Worm (Caenorhabditis elegans) whole organism, young adult: Measurements from ENCODE around the gene hpl-1.
A peak's percentile ranks its signal among the peaks of the same experiment; 100 is the strongest.

Experiments
- B0336.3 ChIP-seq: fragments of 200-800 bp; sonication (Bioruptor generic); IDR thresholded peaks from 2 replicates; pipeline ENCODE4 v1.3.6; 2022; ENCODE audit warnings: missing genetic modification characterization, missing compliant biosample characterization
- D2030.7 ChIP-seq: fragments of 200-800 bp; sonication (Bioruptor generic); IDR thresholded peaks from 2 replicates; pipeline ENCODE4 v1.3.6; 2022; ENCODE audit warnings: missing genetic modification reagents, missing genetic modification characterization, missing compliant biosample characterization
- F10E7.11 ChIP-seq: sonication (generic microtip); optimal IDR thresholded peaks from 2 replicates; lab custom pipeline; 2017; ENCODE audit warnings: mild to moderate bottlenecking, missing genetic modification characterization, moderate library complexity, missing compliant biosample characterization
- F37B4.10 ChIP-seq: fragments of 200-800 bp; sonication (Bioruptor generic); IDR thresholded peaks from 2 replicates; pipeline ENCODE4 v1.3.6; 2022; ENCODE audit warnings: missing genetic modification characterization, missing compliant biosample characterization
- F39B2.1 ChIP-seq: fragments of 200-800 bp; sonication (Bioruptor generic); IDR thresholded peaks from 2 replicates; pipeline ENCODE4 v1.3.6; 2022; ENCODE audit warnings: missing genetic modification reagents, missing genetic modification characterization, missing compliant biosample characterization
- F52B5.7 ChIP-seq: sonication (generic microtip); optimal IDR thresholded peaks from 2 replicates; lab custom pipeline; 2016; ENCODE audit warnings: mild to moderate bottlenecking, missing genetic modification characterization, missing compliant biosample characterization
- K12H6.12 ChIP-seq: fragments of 200-800 bp; sonication (Bioruptor generic); optimal IDR thresholded peaks from 2 replicates; lab custom pipeline; 2018; ENCODE audit warnings: mild to moderate bottlenecking, missing genetic modification characterization, missing compliant biosample characterization
- Y53F4B.3 ChIP-seq: fragments of 200-800 bp; sonication (Bioruptor generic); IDR thresholded peaks from 2 replicates; pipeline ENCODE4 v1.3.6; 2022; ENCODE audit warnings: missing genetic modification reagents, missing genetic modification characterization, missing compliant biosample characterization
- athp-1 ChIP-seq: sonication (generic microtip); optimal IDR thresholded peaks from 2 replicates; lab custom pipeline; 2017; ENCODE audit warnings: mild to moderate bottlenecking, missing genetic modification characterization, missing compliant biosample characterization
- attf-6 ChIP-seq: fragments of 200-800 bp; sonication (Bioruptor generic); IDR thresholded peaks from 2 replicates; pipeline ENCODE4 v1.3.6; 2022; ENCODE audit warnings: missing genetic modification reagents, missing genetic modification characterization, missing compliant biosample characterization
- ccch-3 ChIP-seq: fragments of 200-800 bp; sonication (Bioruptor generic); optimal IDR thresholded peaks from 2 replicates; lab custom pipeline; 2018; ENCODE audit warnings: mild to moderate bottlenecking, missing genetic modification characterization, missing compliant biosample characterization
- cebp-1 ChIP-seq, 2 experiments: fragments of 200-800 bp in 1 of 2; sonication (Bioruptor generic) in 1 of 2; sonication (generic microtip) in 1 of 2; IDR thresholded peaks in 1 of 2; optimal IDR thresholded peaks in 1 of 2; 2 replicates each; pipeline versions ENCODE4 v1.3.6 to Lab custom; 2017 to 2022; ENCODE audit warnings: missing compliant biosample characterization in 2 of 2, missing genetic modification characterization in 2 of 2, mild to moderate bottlenecking in 1 of 2, missing genetic modification reagents in 1 of 2, moderate library complexity in 1 of 2
- ceh-27 ChIP-seq: fragments of 200-800 bp; sonication (Bioruptor generic); optimal IDR thresholded peaks from 2 replicates; lab custom pipeline; 2018; ENCODE audit warnings: mild to moderate bottlenecking, missing genetic modification characterization, moderate library complexity, missing compliant biosample characterization
- ceh-91 ChIP-seq: fragments of 200-800 bp; sonication (Bioruptor generic); IDR thresholded peaks from 2 replicates; pipeline ENCODE4 v1.3.6; 2022; ENCODE audit warnings: missing genetic modification reagents, missing genetic modification characterization, missing compliant biosample characterization
- dpl-1 ChIP-seq: fragments of 150-350 bp; optimal IDR thresholded peaks from 2 replicates; lab custom pipeline; 2014; ENCODE audit warnings: missing biosample characterization, missing genetic modification reagents, missing genetic modification characterization
- egl-18 ChIP-seq: fragments of 200-800 bp; sonication (Bioruptor generic); IDR thresholded peaks from 2 replicates; pipeline ENCODE4 v1.3.6; 2022; ENCODE audit warnings: missing genetic modification reagents, missing genetic modification characterization, missing compliant biosample characterization
- egrh-3 ChIP-seq: fragments of 200-800 bp; sonication (Bioruptor generic); IDR thresholded peaks from 2 replicates; pipeline ENCODE4 v1.3.6; 2022; ENCODE audit warnings: missing genetic modification reagents, missing genetic modification characterization, missing compliant biosample characterization
- ets-4 ChIP-seq: fragments of 200-800 bp; sonication (Bioruptor generic); optimal IDR thresholded peaks from 2 replicates; lab custom pipeline; 2018; ENCODE audit warnings: mild to moderate bottlenecking, missing genetic modification characterization, missing compliant biosample characterization
- hmg-1.2 ChIP-seq: fragments of 200-800 bp; sonication (Bioruptor generic); IDR thresholded peaks from 2 replicates; pipeline ENCODE4 v1.3.6; 2022; ENCODE audit warnings: missing genetic modification reagents, missing genetic modification characterization, missing compliant biosample characterization
- lag-1 ChIP-seq: fragments of 200-800 bp; sonication (Bioruptor generic); IDR thresholded peaks from 2 replicates; pipeline ENCODE4 v1.3.6; 2022; ENCODE audit warnings: missing genetic modification reagents, missing genetic modification characterization, missing compliant biosample characterization
- let-526 ChIP-seq: fragments of 200-800 bp; sonication (Bioruptor generic); IDR thresholded peaks from 2 replicates; pipeline ENCODE4 v1.3.6; 2022; ENCODE audit warnings: missing genetic modification reagents, missing genetic modification characterization, missing compliant biosample characterization
- let-607 ChIP-seq, 2 experiments: fragments of 200-800 bp in 1 of 2; sonication (Bioruptor generic) in 1 of 2; sonication (generic microtip) in 1 of 2; optimal IDR thresholded peaks; 2 replicates each; lab custom pipeline; 2016 to 2018; ENCODE audit warnings: mild to moderate bottlenecking in 2 of 2, missing compliant biosample characterization in 2 of 2, missing genetic modification characterization in 2 of 2, moderate library complexity in 2 of 2, missing genotype in 1 of 2
- lin-40 ChIP-seq: sonication (generic microtip); optimal IDR thresholded peaks from 2 replicates; lab custom pipeline; 2016; ENCODE audit warnings: missing genetic modification characterization, mild to moderate bottlenecking, missing compliant biosample characterization, missing genotype, missing genetic modification reagents
- lsl-1 ChIP-seq: fragments of 200-800 bp; sonication (Bioruptor generic); optimal IDR thresholded peaks from 2 replicates; lab custom pipeline; 2018; ENCODE audit warnings: mild to moderate bottlenecking, missing genetic modification characterization, moderate library complexity, missing compliant biosample characterization
- madf-3 ChIP-seq: fragments of 200-800 bp; sonication (Bioruptor generic); IDR thresholded peaks from 2 replicates; pipeline ENCODE4 v1.3.6; 2022; ENCODE audit warnings: missing genetic modification reagents, missing genetic modification characterization, missing compliant biosample characterization
- mes-4 ChIP-seq: sonication (generic microtip); optimal IDR thresholded peaks from 2 replicates; lab custom pipeline; 2016; ENCODE audit warnings: missing genotype, missing genetic modification characterization, missing compliant biosample characterization
- nhr-120 ChIP-seq: fragments of 200-800 bp; sonication (Bioruptor generic); IDR thresholded peaks from 2 replicates; pipeline ENCODE4 v1.3.6; 2022; ENCODE audit warnings: missing genetic modification characterization, missing compliant biosample characterization
- nhr-80 ChIP-seq: sonication (generic microtip); optimal IDR thresholded peaks from 2 replicates; lab custom pipeline; 2016; ENCODE audit warnings: missing genetic modification characterization, missing compliant biosample characterization
- nhr-90 ChIP-seq: sonication (generic microtip); optimal IDR thresholded peaks from 2 replicates; lab custom pipeline; 2016; ENCODE audit warnings: missing genotype, mild to moderate bottlenecking, missing genetic modification characterization, missing compliant biosample characterization
- tbp1 ChIP-seq: fragments of 200-800 bp; sonication (Bioruptor generic); optimal IDR thresholded peaks from 2 replicates; lab custom pipeline; 2018; ENCODE audit warnings: mild to moderate bottlenecking, missing genetic modification characterization, missing compliant biosample characterization
- unc-62 ChIP-seq: fragments of 150-350 bp; optimal IDR thresholded peaks from 2 replicates; lab custom pipeline; 2014; ENCODE audit warnings: missing biosample characterization, missing genetic modification reagents, missing genetic modification characterization
- ztf-22 ChIP-seq: fragments of 200-800 bp; sonication (Bioruptor generic); optimal IDR thresholded peaks from 2 replicates; lab custom pipeline; 2018; ENCODE audit warnings: mild to moderate bottlenecking, missing genetic modification characterization, moderate library complexity, missing compliant biosample characterization
- ztf-26 ChIP-seq: sonication (generic microtip); optimal IDR thresholded peaks from 2 replicates; lab custom pipeline; 2017; ENCODE audit warnings: missing genetic modification characterization, missing compliant biosample characterization

hpl-1 gene

DNA sequence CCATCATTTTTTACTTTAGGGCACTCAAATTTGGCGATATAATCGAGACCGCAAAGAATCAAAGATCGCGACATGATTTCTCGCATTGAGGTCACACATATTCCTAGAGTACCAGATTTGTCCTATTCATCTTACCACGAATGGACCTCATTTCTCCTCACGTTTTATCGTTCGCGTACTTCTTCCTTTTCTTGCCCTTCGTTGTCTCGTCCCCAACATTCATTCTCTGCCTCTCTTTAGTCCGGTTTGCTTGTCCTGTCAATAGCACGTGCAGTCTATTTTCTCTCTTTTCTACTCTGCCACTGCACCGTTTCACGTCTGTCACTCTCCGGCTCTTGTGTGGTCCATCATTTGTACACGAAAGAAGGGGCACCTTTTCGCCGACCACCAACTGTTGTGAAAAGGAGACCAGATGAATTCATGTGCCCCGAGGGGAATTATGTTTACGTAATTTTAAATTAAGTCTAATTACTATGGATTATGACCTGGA, 6.2 kb downstream of the hpl-1 start:
- TF ChIP-seq tbp1 (GFP tag; lab: Kevin White, UChicago) (peak; percentile 25), nhr-80 (tag; lab: Kevin White, UChicago) (peak; percentile 74), K12H6.12 (tag; lab: Kevin White, UChicago) (peak; percentile 61), madf-3 (GFP tag; lab: Robert Waterston, UW) (no peak), nhr-120 (GFP tag; lab: Robert Waterston, UW) (no peak), hmg-1.2 (peak; percentile 71; the same call in 1 of the 2 replicates), F37B4.10 (no peak), ceh-27 (GFP tag; lab: Kevin White, UChicago) (peak; percentile 74), B0336.3 (GFP tag; lab: Robert Waterston, UW) (0 out of 2 replicates have a peak, but pooled peaks have one; percentile 24), lin-40 (peak; percentile 48), Y53F4B.3 (GFP tag; lab: Robert Waterston, UW) (no peak), cebp-1 (GFP tag; IDR thresholded peaks at IDR 0.05; lab: Robert Waterston, UW) (no peak), cebp-1 (tag; optimal IDR thresholded peaks at IDR 0.05; lab: Kevin White, UChicago) (peak; percentile 60)

DNA sequence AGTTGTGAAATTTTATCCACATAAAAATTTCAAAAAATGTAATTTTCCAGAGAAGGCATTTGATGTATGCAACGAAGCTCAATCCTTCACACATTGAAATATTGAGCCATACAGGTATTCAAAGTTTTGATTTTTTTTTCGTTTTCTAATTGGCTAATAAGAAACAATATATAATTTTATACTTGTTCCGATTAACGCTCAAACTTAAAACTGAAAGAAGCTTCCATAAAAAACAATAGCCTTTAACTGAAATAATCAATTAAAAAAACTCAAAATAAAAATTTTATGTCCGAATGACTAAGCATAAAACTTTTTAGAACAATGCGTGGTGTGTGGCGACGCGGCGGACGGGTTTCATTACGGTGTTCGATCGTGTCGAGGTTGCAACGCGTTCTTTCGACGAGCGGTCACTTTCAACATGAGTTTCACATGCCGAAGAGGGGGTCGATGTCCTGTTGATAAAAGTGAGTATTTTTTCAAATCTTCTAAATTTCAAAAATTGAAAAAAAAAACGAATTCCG, 6.8 kb downstream of the hpl-1 start, which contains the start of gene nhr-32:
nhr-32 (plus strand) TSS at position 51 of the 521 bp plus-strand sequence.
- TF ChIP-seq B0336.3 (GFP tag; lab: Robert Waterston, UW), result no peak
- TF ChIP-seq K12H6.12 (tag; lab: Kevin White, UChicago), result no peak
- no peak for TF ChIP-seq nhr-90 (tag; lab: Kevin White, UChicago)
- no peak for TF ChIP-seq F39B2.1 (GFP tag; lab: Robert Waterston, UW)
- no peak for TF ChIP-seq egrh-3
- no peak for TF ChIP-seq egl-18
- TF ChIP-seq cebp-1 (GFP tag; IDR thresholded peaks at IDR 0.05; lab: Robert Waterston, UW), result no peak
- no peak for TF ChIP-seq cebp-1 (tag; optimal IDR thresholded peaks at IDR 0.05; lab: Kevin White, UChicago)
- TF ChIP-seq D2030.7 (GFP tag; lab: Robert Waterston, UW), result no peak
- TF ChIP-seq F52B5.7, result no peak
- no peak for TF ChIP-seq attf-6
- no peak for TF ChIP-seq ztf-26
- TF ChIP-seq dpl-1 (GFP tag; lab: Kevin White, UChicago), result no peak
- TF ChIP-seq F10E7.11 (tag; lab: Kevin White, UChicago), result no peak
- no peak for TF ChIP-seq mes-4 (tag; lab: Kevin White, UChicago)
- TF ChIP-seq athp-1 (tag; lab: Kevin White, UChicago), result no peak
- no peak for TF ChIP-seq ccch-3
- TF ChIP-seq lsl-1 (GFP tag; lab: Kevin White, UChicago), result no peak
- no peak for TF ChIP-seq ceh-91 (GFP tag; lab: Robert Waterston, UW)

DNA sequence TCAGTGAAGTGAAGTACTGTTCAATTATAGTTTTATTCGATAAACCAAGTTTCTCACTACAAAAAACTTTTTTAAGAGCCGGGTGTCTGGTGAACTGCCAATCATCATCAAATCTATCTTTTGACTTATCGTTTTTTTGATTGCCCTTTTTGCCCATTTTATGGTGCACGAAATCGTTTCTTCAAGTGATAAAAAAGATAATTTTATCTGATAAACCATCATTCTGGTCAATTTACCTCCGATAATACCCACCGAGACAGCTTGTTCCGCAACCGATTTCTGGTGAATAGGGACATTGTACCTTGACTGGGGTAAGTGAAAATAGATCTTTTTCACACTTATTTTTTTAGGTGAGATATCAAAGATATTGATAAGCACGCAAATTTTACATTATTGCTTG, 12.4 kb downstream of the hpl-1 start, which contains the start of gene K08H2.10:
K08H2.10 (plus strand) TSS at position 230 of the 400 bp plus-strand sequence.
- no peak for TF ChIP-seq lag-1 (GFP tag; lab: Robert Waterston, UW)
- TF ChIP-seq ztf-26, result no peak
- TF ChIP-seq ztf-22, result peak; percentile 2
- TF ChIP-seq let-526 (GFP tag; lab: Robert Waterston, UW), result no peak
- TF ChIP-seq nhr-80 (tag; lab: Kevin White, UChicago), result peak; percentile 93
- peak in 1 of 2 experiments; percentile 30 for TF ChIP-seq let-607 (tag; optimal IDR thresholded peaks at IDR 0.05; lab: Kevin White, UChicago)
- no peak for TF ChIP-seq hmg-1.2
- peak; percentile 33 for TF ChIP-seq tbp1 (GFP tag; lab: Kevin White, UChicago)
- peak; percentile 21 for TF ChIP-seq unc-62 (GFP tag; lab: Kevin White, UChicago)
- TF ChIP-seq ets-4, result peak; percentile 68
- no peak for TF ChIP-seq F52B5.7
